Worm (Caenorhabditis elegans) whole organism, young adult: Measurements from ENCODE around the gene sri-43.

Source experiments
- K11D2.4 ChIP-seq: fragments of 200-800 bp; sonication (Bioruptor generic); IDR thresholded peaks from 2 replicates; pipeline ENCODE4 v1.3.6; 2022; ENCODE audit warnings: missing genetic modification reagents, missing genetic modification characterization, missing compliant biosample characterization
- ama-1 ChIP-seq, 3 experiments: fragments of 150-350 bp in 1 of 3; sonication (generic microtip) in 2 of 3; optimal IDR thresholded peaks; 2 replicates each; lab custom pipeline; 2014 to 2018; ENCODE audit warnings: missing biosample characterization in 2 of 3, missing genetic modification characterization in 2 of 3, missing genetic modification reagents in 2 of 3
- ceh-40 ChIP-seq: fragments of 200-800 bp; sonication (Bioruptor generic); IDR thresholded peaks from 2 replicates; pipeline ENCODE4 v1.3.6; 2022; ENCODE audit warnings: missing genetic modification characterization, missing compliant biosample characterization
- dpl-1 ChIP-seq: fragments of 150-350 bp; optimal IDR thresholded peaks from 2 replicates; lab custom pipeline; 2014; ENCODE audit warnings: missing biosample characterization, missing genetic modification reagents, missing genetic modification characterization
- efl-1 ChIP-seq: fragments of 150-350 bp; optimal IDR thresholded peaks from 2 replicates; lab custom pipeline; 2014; ENCODE audit warnings: missing biosample characterization, missing genetic modification reagents, missing genetic modification characterization
- egl-44 ChIP-seq: fragments of 200-800 bp; sonication (Bioruptor generic); IDR thresholded peaks from 2 replicates; pipeline ENCODE4 v1.3.6; 2022; ENCODE audit warnings: missing genetic modification reagents, missing genetic modification characterization, missing compliant biosample characterization
- lag-1 ChIP-seq: fragments of 200-800 bp; sonication (Bioruptor generic); IDR thresholded peaks from 2 replicates; pipeline ENCODE4 v1.3.6; 2022; ENCODE audit warnings: missing genetic modification reagents, missing genetic modification characterization, missing compliant biosample characterization
- pha-4 ChIP-seq: fragments of 150-350 bp; sonication (generic microtip); optimal IDR thresholded peaks from 2 replicates; lab custom pipeline; 2014; ENCODE audit warnings: missing biosample characterization, missing genetic modification reagents, missing genetic modification characterization
- xnd-1 ChIP-seq: sonication (generic microtip); optimal IDR thresholded peaks from 2 replicates; lab custom pipeline; 2016; ENCODE audit warnings: missing genotype, missing genetic modification reagents, missing genetic modification characterization, missing compliant biosample characterization
- zfh-2 ChIP-seq: fragments of 200-800 bp; sonication (Bioruptor generic); conservative IDR thresholded peaks from 2 replicates; pipeline ENCODE4 v1.3.6; 2022; ENCODE audit warnings: missing genetic modification reagents, missing genetic modification characterization, missing compliant biosample characterization

DNA sequence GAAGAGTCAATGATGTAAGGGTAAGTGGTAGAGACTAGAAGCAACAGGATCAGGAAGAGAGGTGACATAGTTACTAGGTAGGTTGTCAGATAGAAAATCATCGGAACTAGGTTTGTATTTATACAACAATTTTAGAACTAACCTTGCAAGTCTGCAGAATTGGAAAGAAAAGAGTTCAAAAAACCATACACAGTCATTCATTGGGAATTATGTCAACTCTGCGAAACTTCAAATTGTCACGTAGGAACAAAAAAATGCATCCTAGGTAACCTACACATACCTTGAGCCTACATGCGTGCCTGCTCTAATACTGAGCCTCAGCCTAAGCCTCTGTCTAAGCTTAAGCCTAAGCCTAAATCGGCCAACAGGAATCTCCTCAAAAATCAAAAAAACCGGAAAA is 18.1 kb downstream of the sri-43 start, which contains the start of gene ins-19:
- no peak for TF ChIP-seq zfh-2
- TF ChIP-seq ama-1 (optimal IDR thresholded peaks at IDR 0.05; lab: Kevin White, UChicago), result no peak
- TF ChIP-seq ama-1 (GFP tag; optimal IDR thresholded peaks at IDR 0.05; lab: Kevin White, UChicago), result no peak
- TF ChIP-seq efl-1 (GFP tag; lab: Kevin White, UChicago), result no peak
- TF ChIP-seq dpl-1 (GFP tag; lab: Kevin White, UChicago), result no peak
- no peak for TF ChIP-seq egl-44
- TF ChIP-seq pha-4 (tag; lab: Kevin White, UChicago), result no peak
- no peak for TF ChIP-seq K11D2.4 (GFP tag; lab: Robert Waterston, UW)
- no peak for TF ChIP-seq lag-1
- no peak for TF ChIP-seq ceh-40 (GFP tag; lab: Robert Waterston, UW)
- TF ChIP-seq xnd-1 (tag; lab: Kevin White, UChicago), result no peak
